Worm (Caenorhabditis elegans): Measurements from ENCODE around the gene sur-7.

ce11 chrX:16402303-16402702 lies 25.9 kb downstream of the sur-7 start:
- TF ChIP-seq snpc-4 (tag; optimal IDR thresholded peaks at IDR 0.05) (no peak), zag-1 (tag; optimal IDR thresholded peaks at IDR 0.05) (no peak), ceh-82 (tag; optimal IDR thresholded peaks at IDR 0.05) (no peak), lin-11 (tag; optimal IDR thresholded peaks at IDR 0.05) (no peak), nhr-10 (tag; optimal IDR thresholded peaks at IDR 0.05) (no peak)
